Fruit fly (Drosophila melanogaster): ENCODE results near the gene CG42688.
A peak's percentile ranks its signal among the peaks of the same experiment; 100 is the strongest.

The CG42688 gene

dm6 chr2L:19140984-19141262, 41.7 kb downstream of the CG42688 start (continued):
- peak; percentile 11 for TF ChIP-seq CG10209 (GFP tag; optimal IDR thresholded peaks at IDR 0.05)
- peak; percentile 62 for TF ChIP-seq lilli (GFP tag; optimal IDR thresholded peaks at IDR 0.05)
- TF ChIP-seq CG4820 (GFP tag; optimal IDR thresholded peaks at IDR 0.05), result no peak
- no peak for TF ChIP-seq CG10462 (GFP tag; optimal IDR thresholded peaks at IDR 0.05)
- peak; percentile 68; the same call in 1 of the 2 replicates for TF ChIP-seq lmd (GFP tag; IDR thresholded peaks at IDR 0.05)
- TF ChIP-seq vvl (GFP tag; IDR thresholded peaks at IDR 0.05), result peak; percentile 24; the same call in 1 of the 2 replicates
- no peak for TF ChIP-seq CG15696 (tag; optimal IDR thresholded peaks at IDR 0.05)
- peak; percentile 2 for TF ChIP-seq Hr3 (GFP tag; optimal IDR thresholded peaks at IDR 0.05)
- TF ChIP-seq CG17385 (GFP tag; optimal IDR thresholded peaks at IDR 0.05), result peak; percentile 15
- TF ChIP-seq CG14710 (tag; optimal IDR thresholded peaks at IDR 0.05), result no peak
- TF ChIP-seq kah (GFP tag; optimal IDR thresholded peaks at IDR 0.05), result no peak
- peak; percentile 63 for TF ChIP-seq Ets65A (GFP tag)
- TF ChIP-seq CoRest (tag; optimal IDR thresholded peaks at IDR 0.05), result no peak
- TF ChIP-seq NFAT (GFP tag; IDR thresholded peaks at IDR 0.05), result peak; percentile 8; the same call in 1 of the 2 replicates
- no peak for TF ChIP-seq HmgD (GFP tag; optimal IDR thresholded peaks at IDR 0.05)
- no peak for TF ChIP-seq CG1792 (GFP tag; optimal IDR thresholded peaks at IDR 0.05)
- TF ChIP-seq Sox100B (GFP tag; optimal IDR thresholded peaks at IDR 0.05), result no peak
- 0 out of 2 replicates have a peak, but pooled peaks have one; percentile 41 for TF ChIP-seq gsb (GFP tag; IDR thresholded peaks at IDR 0.05)
- TF ChIP-seq CG2712 (tag; optimal IDR thresholded peaks at IDR 0.05), result peak; percentile 27
- no peak for TF ChIP-seq disco-r (GFP tag; optimal IDR thresholded peaks at IDR 0.05)
- no peak for TF ChIP-seq ac (GFP tag; optimal IDR thresholded peaks at IDR 0.05)
- no peak for TF ChIP-seq NC2β (GFP tag; optimal IDR thresholded peaks at IDR 0.05)
- TF ChIP-seq p53 (GFP tag; optimal IDR thresholded peaks at IDR 0.05), result no peak
- no peak for TF ChIP-seq CG17361 (GFP tag; IDR thresholded peaks at IDR 0.05)
- no peak for TF ChIP-seq pzg (GFP tag; optimal IDR thresholded peaks at IDR 0.05)
- no peak for TF ChIP-seq ATbp (GFP tag; optimal IDR thresholded peaks at IDR 0.05)
- no peak for TF ChIP-seq ato (GFP tag; IDR thresholded peaks at IDR 0.05; ENCODE audit: partially characterized antibody)
- peak; percentile 55 for TF ChIP-seq CG10147 (GFP tag; optimal IDR thresholded peaks at IDR 0.05)
- peak; percentile 65 for TF ChIP-seq Rfx (GFP tag; IDR thresholded peaks at IDR 0.05)
- peak; percentile 29 for TF ChIP-seq ems (GFP tag; optimal IDR thresholded peaks at IDR 0.05)
- no peak for TF ChIP-seq ab (GFP tag; optimal IDR thresholded peaks at IDR 0.05)
- TF ChIP-seq CHES-1-like (GFP tag; optimal IDR thresholded peaks at IDR 0.05), result no peak
- TF ChIP-seq Side (GFP tag; optimal IDR thresholded peaks at IDR 0.05), result no peak
- TF ChIP-seq Dip2 (GFP tag; IDR thresholded peaks at IDR 0.05), result no peak
- TF ChIP-seq slp2 (GFP tag; optimal IDR thresholded peaks at IDR 0.05), result no peak
- TF ChIP-seq Meics (GFP tag; optimal IDR thresholded peaks at IDR 0.05), result peak; percentile 56
- peak; percentile 3 for TF ChIP-seq CG13775 (GFP tag; optimal IDR thresholded peaks at IDR 0.05)
- TF ChIP-seq HLH4C (GFP tag; IDR thresholded peaks at IDR 0.05; ENCODE audit: partially characterized antibody), result no peak
- TF ChIP-seq CkIIα-i1 (GFP tag; IDR thresholded peaks at IDR 0.05), result no peak
- peak; percentile 59; the same call in 1 of the 3 replicates for TF ChIP-seq Aef1 (GFP tag; IDR thresholded peaks at IDR 0.05)
- no peak for TF ChIP-seq Nf-YA (GFP tag; IDR thresholded peaks at IDR 0.05)
- no peak for TF ChIP-seq CG11085 (GFP tag; IDR thresholded peaks at IDR 0.05)
- TF ChIP-seq CG12104 (GFP tag; optimal IDR thresholded peaks at IDR 0.05), result no peak
- TF ChIP-seq esg (GFP tag; conservative IDR thresholded peaks at IDR 0.05), result peak; percentile 27; the same call in 1 of the 2 replicates
- TF ChIP-seq Opbp (GFP tag; IDR thresholded peaks at IDR 0.05; ENCODE audit: partially characterized antibody), result no peak
- TF ChIP-seq CG2116 (GFP tag; optimal IDR thresholded peaks at IDR 0.05), result no peak
- TF ChIP-seq Jarid2 (GFP tag; optimal IDR thresholded peaks at IDR 0.05), result no peak
- no peak for TF ChIP-seq BEAF-32 (GFP tag; optimal IDR thresholded peaks at IDR 0.05)
- TF ChIP-seq CTCF (GFP tag; optimal IDR thresholded peaks at IDR 0.05), result no peak
- no peak for TF ChIP-seq pb (GFP tag; optimal IDR thresholded peaks at IDR 0.05)
- peak; percentile 5 for TF ChIP-seq NfI (GFP tag; optimal IDR thresholded peaks at IDR 0.05)
- no peak for TF ChIP-seq crp (GFP tag; optimal IDR thresholded peaks at IDR 0.05)
- no peak for TF ChIP-seq Doc3 (GFP tag; IDR thresholded peaks at IDR 0.05; ENCODE audit: partially characterized antibody)

Data from whole organism, embryonic.